Fruit fly (Drosophila melanogaster): ENCODE results near the gene CG18558.
A peak's percentile ranks its signal among the peaks of the same experiment; 100 is the strongest.

Gene CG18558

dm6 chr2L:2873729-2874127 is 29.4 kb upstream of the CG18558 start:
- no peak for TF ChIP-seq pan (optimal IDR thresholded peaks at IDR 0.05)
- peak; percentile 29 for TF ChIP-seq woc (GFP tag; optimal IDR thresholded peaks at IDR 0.05)

dm6 chr2L:2872968-2873728 is 28.8 kb upstream of the CG18558 start:
- TF ChIP-seq foxo (GFP tag; optimal IDR thresholded peaks at IDR 0.05), result peak in 1 of 2 experiments; percentile 77
- no peak for TF ChIP-seq brk (GFP tag; optimal IDR thresholded peaks at IDR 0.05)
- no peak for TF ChIP-seq lola (GFP tag; optimal IDR thresholded peaks at IDR 0.05)
- peak; percentile 66 for TF ChIP-seq br (GFP tag; optimal IDR thresholded peaks at IDR 0.05)
- TF ChIP-seq GATAd (GFP tag; optimal IDR thresholded peaks at IDR 0.05), result no peak
- no peak for TF ChIP-seq Abd-B (GFP tag; optimal IDR thresholded peaks at IDR 0.05)
- TF ChIP-seq h (GFP tag; optimal IDR thresholded peaks at IDR 0.05), result peak; percentile 60
- peak; percentile 28 for TF ChIP-seq Hnf4 (GFP tag; optimal IDR thresholded peaks at IDR 0.05)
- peak; percentile 5 for TF ChIP-seq dmrt93B (GFP tag; optimal IDR thresholded peaks at IDR 0.05)
- no peak for TF ChIP-seq woc (GFP tag; optimal IDR thresholded peaks at IDR 0.05)
- peak; percentile 32 for TF ChIP-seq sv (GFP tag; optimal IDR thresholded peaks at IDR 0.05)
- TF ChIP-seq Hr78 (GFP tag; optimal IDR thresholded peaks at IDR 0.05), result no peak
- TF ChIP-seq dsf (GFP tag; optimal IDR thresholded peaks at IDR 0.05; ENCODE audit: borderline replicate concordance), result no peak
- TF ChIP-seq jim (GFP tag; optimal IDR thresholded peaks at IDR 0.05), result no peak
- TF ChIP-seq CG32264 (GFP tag; optimal IDR thresholded peaks at IDR 0.05), result no peak
- no peak for TF ChIP-seq Dif (GFP tag; optimal IDR thresholded peaks at IDR 0.05; ENCODE audit: partially characterized antibody)
- no peak for TF ChIP-seq Rel (GFP tag; optimal IDR thresholded peaks at IDR 0.05)
- no peak for TF ChIP-seq Rel (tag; optimal IDR thresholded peaks at IDR 0.05)
- TF ChIP-seq Myc (optimal IDR thresholded peaks at IDR 0.05), result no peak
- peak; percentile 46 for TF ChIP-seq OdsH (GFP tag; optimal IDR thresholded peaks at IDR 0.05)
- peak; percentile 32 for TF ChIP-seq rgr (GFP tag; optimal IDR thresholded peaks at IDR 0.05)
- TF ChIP-seq Mio (GFP tag; optimal IDR thresholded peaks at IDR 0.05), result no peak
- peak; percentile 32 for TF ChIP-seq psq (GFP tag; optimal IDR thresholded peaks at IDR 0.05)
- peak; percentile 33 for TF ChIP-seq ey (GFP tag; optimal IDR thresholded peaks at IDR 0.05)
- no peak for TF ChIP-seq N (GFP tag; optimal IDR thresholded peaks at IDR 0.05)
- no peak for TF ChIP-seq sage (GFP tag; optimal IDR thresholded peaks at IDR 0.05)
- no peak for TF ChIP-seq tai (GFP tag; optimal IDR thresholded peaks at IDR 0.05)
- TF ChIP-seq Hr83 (GFP tag; optimal IDR thresholded peaks at IDR 0.05; ENCODE audit: poor library complexity, severe bottlenecking), result no peak
- TF ChIP-seq HLH106 (tag; optimal IDR thresholded peaks at IDR 0.05), result peak; percentile 44
- peak; percentile 53 for TF ChIP-seq fru (GFP tag; optimal IDR thresholded peaks at IDR 0.05)
- TF ChIP-seq Jra (GFP tag; optimal IDR thresholded peaks at IDR 0.05), result peak; percentile 82
- no peak for TF ChIP-seq CG9705 (GFP tag; optimal IDR thresholded peaks at IDR 0.05)
- TF ChIP-seq pan (optimal IDR thresholded peaks at IDR 0.05), result no peak
- TF ChIP-seq usp (GFP tag; optimal IDR thresholded peaks at IDR 0.05), result no peak
- TF ChIP-seq CrebA (GFP tag; optimal IDR thresholded peaks at IDR 0.05; ENCODE audit: borderline replicate concordance), result no peak
- no peak for TF ChIP-seq Vsx2 (GFP tag; optimal IDR thresholded peaks at IDR 0.05; ENCODE audit: partially characterized antibody)
- no peak for TF ChIP-seq dl (GFP tag; optimal IDR thresholded peaks at IDR 0.05; ENCODE audit: insufficient read depth in 1 of 2, partially characterized antibody in 2 of 2)
- TF ChIP-seq Sp1 (GFP tag; optimal IDR thresholded peaks at IDR 0.05), result peak; percentile 45
- no peak for TF ChIP-seq Dfd (GFP tag; optimal IDR thresholded peaks at IDR 0.05)
